Worm (Caenorhabditis elegans) whole organism, L1 larva: ENCODE measurements around the gene rpl-32.

ENCODE experiments used
- C04F5.9 ChIP-seq: sonication (generic microtip); optimal IDR thresholded peaks from 2 replicates; lab custom pipeline; 2016; ENCODE audit warnings: missing genetic modification characterization, missing compliant biosample characterization
- aha-1 ChIP-seq: fragments of 150-350 bp; optimal IDR thresholded peaks from 2 replicates; lab custom pipeline; 2014; ENCODE audit warnings: missing biosample characterization, missing genetic modification characterization
- alr-1 ChIP-seq: fragments of 200-800 bp; sonication (Bioruptor generic); optimal IDR thresholded peaks from 2 replicates; lab custom pipeline; 2018; ENCODE audit warnings: borderline replicate concordance, mild to moderate bottlenecking, missing genetic modification characterization, missing compliant biosample characterization
- blmp-1 ChIP-seq: fragments of 150-350 bp; optimal IDR thresholded peaks from 2 replicates; lab custom pipeline; 2014; ENCODE audit warnings: missing biosample characterization, missing genetic modification characterization
- ceh-63 ChIP-seq: fragments of 200-800 bp; sonication (Bioruptor generic); optimal IDR thresholded peaks from 2 replicates; lab custom pipeline; 2018; ENCODE audit warnings: mild to moderate bottlenecking, missing genetic modification characterization, missing compliant biosample characterization
- ceh-8 ChIP-seq: fragments of 200-800 bp; sonication (Bioruptor generic); optimal IDR thresholded peaks from 2 replicates; lab custom pipeline; 2018; ENCODE audit warnings: mild to moderate bottlenecking, missing genetic modification characterization, moderate library complexity, missing compliant biosample characterization
- ceh-90 ChIP-seq: sonication (generic microtip); optimal IDR thresholded peaks from 2 replicates; lab custom pipeline; 2016; ENCODE audit warnings: missing genetic modification characterization, missing compliant biosample characterization
- ces-1 ChIP-seq: fragments of 150-350 bp; optimal IDR thresholded peaks from 2 replicates; lab custom pipeline; 2014; ENCODE audit warnings: missing biosample characterization, missing genetic modification reagents, missing genetic modification characterization
- efl-3 ChIP-seq: fragments of 200-800 bp; sonication (Bioruptor generic); optimal IDR thresholded peaks from 2 replicates; lab custom pipeline; 2018; ENCODE audit warnings: mild to moderate bottlenecking, missing genetic modification characterization, missing compliant biosample characterization
- elt-2 ChIP-seq: sonication (generic microtip); optimal IDR thresholded peaks from 2 replicates; lab custom pipeline; 2016; ENCODE audit warnings: missing genetic modification characterization, mild to moderate bottlenecking, inconsistent platforms, missing compliant biosample characterization, missing genetic modification reagents
- ets-5 ChIP-seq: fragments of 200-800 bp; sonication (Bioruptor generic); IDR thresholded peaks from 2 replicates; pipeline ENCODE4 v1.3.6; 2022; ENCODE audit warnings: missing genetic modification characterization, missing compliant biosample characterization
- fkh-10 ChIP-seq: sonication (generic microtip); optimal IDR thresholded peaks from 2 replicates; lab custom pipeline; 2017; ENCODE audit warnings: missing biosample characterization, missing genetic modification reagents, missing genetic modification characterization
- fkh-4 ChIP-seq: sonication (generic microtip); optimal IDR thresholded peaks from 2 replicates; lab custom pipeline; 2016; ENCODE audit warnings: missing compliant biosample characterization, missing genetic modification characterization, borderline replicate concordance
- fkh-8 ChIP-seq: sonication (generic microtip); optimal IDR thresholded peaks from 2 replicates; lab custom pipeline; 2016; ENCODE audit warnings: mild to moderate bottlenecking, missing genetic modification characterization, missing compliant biosample characterization
- grh-1 ChIP-seq: fragments of 200-800 bp; sonication (Bioruptor generic); IDR thresholded peaks from 2 replicates; pipeline ENCODE4 v1.3.6; 2022; ENCODE audit warnings: missing genetic modification reagents, missing genetic modification characterization, missing compliant biosample characterization
- hlh-4 ChIP-seq: sonication (generic microtip); optimal IDR thresholded peaks from 2 replicates; lab custom pipeline; 2016; ENCODE audit warnings: mild to moderate bottlenecking, missing genetic modification characterization, missing compliant biosample characterization
- irx-1 ChIP-seq: sonication (generic microtip); optimal IDR thresholded peaks from 2 replicates; lab custom pipeline; 2016; ENCODE audit warnings: missing genetic modification characterization, missing compliant biosample characterization
- jun-1 ChIP-seq: fragments of 150-350 bp; optimal IDR thresholded peaks from 2 replicates; lab custom pipeline; 2014; ENCODE audit warnings: missing biosample characterization, missing genetic modification reagents, missing genetic modification characterization
- lin-14 ChIP-seq: fragments of 200-800 bp; sonication (Bioruptor generic); optimal IDR thresholded peaks from 2 replicates; lab custom pipeline; 2018; ENCODE audit warnings: mild to moderate bottlenecking, missing genetic modification characterization, moderate library complexity, missing compliant biosample characterization
- lin-15B ChIP-seq: fragments of 150-350 bp; sonication (generic microtip); optimal IDR thresholded peaks from 3 replicates; lab custom pipeline; 2014; ENCODE audit warnings: missing biosample characterization, missing genetic modification characterization
- lin-39 ChIP-seq: fragments of 150-350 bp; optimal IDR thresholded peaks from 2 replicates; lab custom pipeline; 2014; ENCODE audit warnings: missing biosample characterization, missing genetic modification reagents, missing genetic modification characterization
- lir-3 ChIP-seq: sonication (generic microtip); optimal IDR thresholded peaks from 2 replicates; lab custom pipeline; 2016; ENCODE audit warnings: mild to moderate bottlenecking, missing genetic modification characterization, moderate library complexity, missing compliant biosample characterization; ENCODE audit not compliant: poor library complexity
- mab-9 ChIP-seq: fragments of 200-800 bp; sonication (Bioruptor generic); IDR thresholded peaks from 2 replicates; pipeline ENCODE4 v1.3.6; 2022; ENCODE audit warnings: missing genetic modification reagents, missing genetic modification characterization, missing compliant biosample characterization
- mef-2 ChIP-seq: fragments of 150-350 bp; optimal IDR thresholded peaks from 2 replicates; lab custom pipeline; 2014; ENCODE audit warnings: missing biosample characterization, missing genetic modification characterization
- mep-1 ChIP-seq: fragments of 150-350 bp; optimal IDR thresholded peaks from 2 replicates; lab custom pipeline; 2014; ENCODE audit warnings: missing biosample characterization, missing genetic modification characterization
- nhr-19 ChIP-seq: fragments of 200-800 bp; sonication (Bioruptor generic); conservative IDR thresholded peaks from 2 replicates; pipeline ENCODE4 v1.3.6; 2022; ENCODE audit warnings: missing genetic modification characterization, missing compliant biosample characterization
- nhr-237 ChIP-seq: fragments of 150-350 bp; optimal IDR thresholded peaks from 2 replicates; lab custom pipeline; 2014; ENCODE audit warnings: missing biosample characterization, missing genetic modification characterization
- nhr-28 ChIP-seq: fragments of 150-350 bp; optimal IDR thresholded peaks from 2 replicates; lab custom pipeline; 2014; ENCODE audit warnings: missing biosample characterization, missing genetic modification characterization
- nhr-47 ChIP-seq: sonication (generic microtip); optimal IDR thresholded peaks from 2 replicates; lab custom pipeline; 2016; ENCODE audit warnings: mild to moderate bottlenecking, missing genetic modification characterization, moderate library complexity, missing compliant biosample characterization
- nhr-71 ChIP-seq: sonication (generic microtip); optimal IDR thresholded peaks from 2 replicates; lab custom pipeline; 2016; ENCODE audit warnings: mild to moderate bottlenecking, missing genetic modification characterization, moderate library complexity, missing compliant biosample characterization
- pag-3 ChIP-seq: sonication (generic microtip); optimal IDR thresholded peaks from 2 replicates; lab custom pipeline; 2017; ENCODE audit warnings: missing genetic modification characterization, mild to moderate bottlenecking, missing compliant biosample characterization, antibody characterized with exemption, borderline replicate concordance; ENCODE audit not compliant: insufficient read depth
- pax-3 ChIP-seq: fragments of 200-800 bp; sonication (Bioruptor generic); optimal IDR thresholded peaks from 2 replicates; lab custom pipeline; 2018; ENCODE audit warnings: mild to moderate bottlenecking, missing genetic modification characterization, moderate library complexity, missing compliant biosample characterization
- pqm-1 ChIP-seq: sonication (generic microtip); optimal IDR thresholded peaks from 3 replicates; lab custom pipeline; 2017; ENCODE audit warnings: missing biosample characterization, missing genetic modification characterization
- rnt-1 ChIP-seq: sonication (generic microtip); optimal IDR thresholded peaks from 2 replicates; lab custom pipeline; 2016; ENCODE audit warnings: mild to moderate bottlenecking, missing genetic modification characterization, moderate library complexity, missing compliant biosample characterization
- skn-1 ChIP-seq: fragments of 150-350 bp; optimal IDR thresholded peaks from 2 replicates; lab custom pipeline; 2014; ENCODE audit warnings: missing biosample characterization, missing genetic modification characterization
- sptf-1 ChIP-seq: fragments of 150-350 bp; optimal IDR thresholded peaks from 2 replicates; lab custom pipeline; 2014; ENCODE audit warnings: missing biosample characterization, missing genetic modification characterization
- unc-130 ChIP-seq: fragments of 150-350 bp; optimal IDR thresholded peaks from 2 replicates; lab custom pipeline; 2017; ENCODE audit warnings: missing biosample characterization, missing genetic modification characterization, inconsistent platforms
- unc-86 ChIP-seq: sonication (generic microtip); optimal IDR thresholded peaks from 2 replicates; lab custom pipeline; 2016; ENCODE audit warnings: missing genetic modification characterization, missing compliant biosample characterization
- unc-98 ChIP-seq: fragments of 200-800 bp; sonication (Bioruptor generic); IDR thresholded peaks from 2 replicates; pipeline ENCODE4 v1.3.6; 2022; ENCODE audit warnings: missing genetic modification characterization, missing compliant biosample characterization
- ztf-4 ChIP-seq: fragments of 150-350 bp; optimal IDR thresholded peaks from 2 replicates; lab custom pipeline; 2014; ENCODE audit warnings: missing biosample characterization, missing genetic modification characterization

The rpl-32 gene

DNA sequence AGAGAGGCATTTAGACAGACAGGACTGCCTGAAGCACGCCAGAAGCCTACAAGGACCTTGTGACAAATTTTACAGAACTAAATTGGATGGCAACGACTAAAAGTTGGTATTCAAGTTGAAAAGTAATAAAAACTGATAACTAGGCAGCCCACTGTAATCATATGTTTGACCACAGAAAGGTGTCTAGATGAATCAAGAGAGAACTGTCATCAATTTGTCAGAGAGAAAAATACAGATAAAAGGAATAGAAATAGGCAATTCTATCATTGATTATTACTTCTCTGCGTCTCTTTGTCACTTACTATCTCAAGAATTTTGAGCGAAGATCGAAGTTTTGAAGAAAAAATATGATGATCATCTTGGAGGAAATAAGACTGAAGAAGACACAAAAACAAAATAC, 36.0 kb upstream of the rpl-32 start (continued):
- TF ChIP-seq nhr-71 (tag; lab: Kevin White, UChicago) (peak; percentile 0), mef-2 (tag; lab: Kevin White, UChicago) (no peak), unc-86 (tag; lab: Kevin White, UChicago) (no peak), pqm-1 (no peak), ceh-63 (no peak), lin-14 (GFP tag; lab: Kevin White, UChicago) (peak; percentile 22), grh-1 (GFP tag; lab: Robert Waterston, UW) (no peak), elt-2 (tag; lab: Kevin White, UChicago) (peak; percentile 48), unc-130 (tag; lab: Kevin White, UChicago) (no peak)

ce11 chrII:9086308-9086707, 29.4 kb upstream of the rpl-32 start, which contains the start of gene hlh-3:
Gene hlh-3, plus strand, starts transcription at chrII:9086608.
- TF ChIP-seq aha-1 (tag; lab: Kevin White, UChicago), result no peak
- no peak for TF ChIP-seq unc-130 (tag; lab: Kevin White, UChicago)
- no peak for TF ChIP-seq ceh-63
- no peak for TF ChIP-seq ztf-4 (tag; lab: Kevin White, UChicago)
- TF ChIP-seq fkh-10, result no peak
- TF ChIP-seq nhr-237 (tag; lab: Kevin White, UChicago), result no peak
- TF ChIP-seq lin-39, result no peak

DNA sequence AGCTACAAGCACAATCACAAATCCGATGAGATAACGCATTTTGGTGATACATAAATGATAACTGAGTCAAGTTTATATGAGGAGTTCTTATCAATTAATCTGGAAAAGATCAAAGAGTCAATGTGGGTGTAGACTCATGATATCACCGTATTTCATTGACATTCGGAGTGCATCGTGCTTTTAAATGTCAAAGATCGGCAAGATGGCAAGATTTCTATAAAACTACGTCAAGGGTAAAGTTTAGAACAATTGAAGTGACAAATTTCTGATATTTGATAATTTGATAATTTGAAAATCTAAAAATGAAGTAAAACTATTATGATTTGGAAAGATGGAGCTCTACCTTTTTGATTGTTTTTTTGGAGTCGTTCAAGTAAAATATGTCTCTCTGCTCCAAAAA, 26.2 kb upstream of the rpl-32 start, which contains the start of gene sysm-1:
Gene sysm-1 (minus strand): TSS at position 101 of the 400 bp plus-strand sequence.
- TF ChIP-seq elt-2 (tag; lab: Kevin White, UChicago), result no peak
- no peak for TF ChIP-seq nhr-47 (tag; lab: Kevin White, UChicago)
- TF ChIP-seq, all 84 proteins: peak for 0

ce11 chrII:9078351-9078750, 21.5 kb upstream of the rpl-32 start:
- TF ChIP-seq jun-1 (tag; lab: Kevin White, UChicago) (no peak), ets-5 (GFP tag; lab: Robert Waterston, UW) (no peak), nhr-237 (tag; lab: Kevin White, UChicago) (no peak), pqm-1 (no peak), grh-1 (GFP tag; lab: Robert Waterston, UW) (no peak), hlh-4 (tag; lab: Kevin White, UChicago) (no peak), ztf-4 (tag; lab: Kevin White, UChicago) (no peak), nhr-28 (no peak), nhr-19 (GFP tag; lab: Robert Waterston, UW) (no peak), aha-1 (tag; lab: Kevin White, UChicago) (no peak), lin-39 (no peak), fkh-8 (tag; lab: Kevin White, UChicago) (no peak), sptf-1 (tag; lab: Kevin White, UChicago) (no peak), unc-86 (tag; lab: Kevin White, UChicago) (no peak), mab-9 (GFP tag; lab: Robert Waterston, UW) (no peak), skn-1 (tag; lab: Kevin White, UChicago) (no peak), blmp-1 (tag; lab: Kevin White, UChicago) (no peak), rnt-1 (tag; lab: Kevin White, UChicago) (peak; percentile 31), mep-1 (no peak), nhr-71 (tag; lab: Kevin White, UChicago) (peak; percentile 25), lin-14 (GFP tag; lab: Kevin White, UChicago) (peak; percentile 56), fkh-4 (tag; lab: Kevin White, UChicago) (no peak), pag-3 (tag; lab: Kevin White, UChicago) (peak; percentile 23), alr-1 (tag; lab: Kevin White, UChicago) (no peak)
- TF ChIP-seq, all 84 proteins: peak for 4

- no peak for TF ChIP-seq hlh-4 (tag; lab: Kevin White, UChicago)
- no peak for TF ChIP-seq alr-1 (tag; lab: Kevin White, UChicago)
- no peak for TF ChIP-seq pax-3
- no peak for TF ChIP-seq efl-3 (GFP tag; lab: Kevin White, UChicago)
- no peak for TF ChIP-seq nhr-237 (tag; lab: Kevin White, UChicago)
- TF ChIP-seq ces-1, result no peak
- TF ChIP-seq skn-1 (tag; lab: Kevin White, UChicago), result no peak
- no peak for TF ChIP-seq unc-98 (GFP tag; lab: Robert Waterston, UW)
- TF ChIP-seq nhr-47 (tag; lab: Kevin White, UChicago), result no peak
- no peak for TF ChIP-seq ceh-90 (tag; lab: Kevin White, UChicago)
- TF ChIP-seq lin-14 (GFP tag; lab: Kevin White, UChicago), result peak; percentile 56
- TF ChIP-seq ceh-8, result no peak
- TF ChIP-seq C04F5.9 (tag; lab: Kevin White, UChicago), result no peak
- TF ChIP-seq lir-3, result no peak
- TF ChIP-seq nhr-71 (tag; lab: Kevin White, UChicago), result peak; percentile 16
- no peak for TF ChIP-seq lin-15B (tag; lab: Kevin White, UChicago)
- TF ChIP-seq irx-1, result no peak
- TF ChIP-seq blmp-1 (tag; lab: Kevin White, UChicago), result peak; percentile 4
Measured at ce11 chrII:9076098-9076879, 19.4 kb upstream of the rpl-32 start.
